Worm (Caenorhabditis elegans) whole organism, L1 larva: ENCODE data around the gene E04D5.5.

ENCODE experiments used
- ceh-82 ChIP-seq, 3 experiments: fragments of 150-350 bp in 1 of 3; sonication (generic microtip) in 2 of 3; optimal IDR thresholded peaks; 2 replicates each; lab custom pipeline; 2014 to 2017; ENCODE audit warnings: missing biosample characterization in 3 of 3, missing genetic modification characterization in 3 of 3
- elt-2 ChIP-seq: sonication (generic microtip); optimal IDR thresholded peaks from 2 replicates; lab custom pipeline; 2016; ENCODE audit warnings: missing genetic modification characterization, mild to moderate bottlenecking, inconsistent platforms, missing compliant biosample characterization, missing genetic modification reagents
- mef-2 ChIP-seq: fragments of 150-350 bp; optimal IDR thresholded peaks from 2 replicates; lab custom pipeline; 2014; ENCODE audit warnings: missing biosample characterization, missing genetic modification characterization
- nhr-11 ChIP-seq: fragments of 150-350 bp; optimal IDR thresholded peaks from 2 replicates; lab custom pipeline; 2014; ENCODE audit warnings: missing biosample characterization, missing genetic modification characterization
- nhr-47 ChIP-seq: sonication (generic microtip); optimal IDR thresholded peaks from 2 replicates; lab custom pipeline; 2016; ENCODE audit warnings: mild to moderate bottlenecking, missing genetic modification characterization, moderate library complexity, missing compliant biosample characterization
- skn-1 ChIP-seq: fragments of 150-350 bp; optimal IDR thresholded peaks from 2 replicates; lab custom pipeline; 2014; ENCODE audit warnings: missing biosample characterization, missing genetic modification characterization
- tbx-2 ChIP-seq: sonication (generic microtip); optimal IDR thresholded peaks from 2 replicates; lab custom pipeline; 2016; ENCODE audit warnings: missing genetic modification characterization, missing compliant biosample characterization
- ztf-11 ChIP-seq, 2 experiments: sonication (generic microtip); optimal IDR thresholded peaks; 2 replicates each; lab custom pipeline; 2016 to 2017; ENCODE audit warnings: missing genetic modification characterization in 2 of 2, missing biosample characterization in 1 of 2, missing compliant biosample characterization in 1 of 2
- ztf-4 ChIP-seq: fragments of 150-350 bp; optimal IDR thresholded peaks from 2 replicates; lab custom pipeline; 2014; ENCODE audit warnings: missing biosample characterization, missing genetic modification characterization

ce11 chrII:10446814-10447213 lies 35.7 kb downstream of the E04D5.5 start:
- TF ChIP-seq skn-1 (tag; lab: Kevin White, UChicago) (no peak), ztf-4 (no peak), elt-2 (no peak), mef-2 (no peak), nhr-11 (tag; lab: Kevin White, UChicago) (no peak), tbx-2 (no peak), ztf-11 (tag; optimal IDR thresholded peaks at IDR 0.05; lab: Kevin White, UChicago) (no peak), ceh-82 (tag; optimal IDR thresholded peaks at IDR 0.05; lab: Kevin White, UChicago) (no peak), nhr-47 (tag; lab: Kevin White, UChicago) (no peak)
